Fruit fly (Drosophila melanogaster) whole organism, embryonic: ENCODE data around the gene Sgt1.

Source experiments
- ATbp ChIP-seq: fragments of 200-800 bp; sonication (Bioruptor generic); optimal IDR thresholded peaks from 2 replicates; lab custom pipeline; 2017; ENCODE audit warnings: missing biosample characterization, mild to moderate bottlenecking, missing genetic modification characterization, missing genetic modification reagents
- Asciz ChIP-seq: fragments of 200-800 bp; sonication (Bioruptor generic); optimal IDR thresholded peaks from 2 replicates; lab custom pipeline; 2017; ENCODE audit warnings: missing biosample characterization, mild to moderate bottlenecking, missing genetic modification characterization, missing genetic modification reagents
- CG10366 ChIP-seq: fragments of 200-800 bp; sonication (Bioruptor generic); IDR thresholded peaks from 2 replicates; pipeline ENCODE4 v1.3.6; 2022; ENCODE audit warnings: missing biosample characterization, missing genetic modification characterization
- CG10654 ChIP-seq: fragments of 200-800 bp; sonication (Bioruptor generic); optimal IDR thresholded peaks from 2 replicates; lab custom pipeline; 2016; ENCODE audit warnings: missing biosample characterization, missing genetic modification characterization
- CG12299 ChIP-seq: fragments of 200-800 bp; sonication (Bioruptor generic); optimal IDR thresholded peaks from 2 replicates; lab custom pipeline; 2018; ENCODE audit warnings: missing biosample characterization, mild to moderate bottlenecking, missing genetic modification characterization
- CG12769 ChIP-seq: fragments of 200-800 bp; sonication (Bioruptor generic); optimal IDR thresholded peaks from 2 replicates; lab custom pipeline; 2019; ENCODE audit warnings: missing biosample characterization, mild to moderate bottlenecking, missing genetic modification characterization, moderate library complexity
- CG13123 ChIP-seq: fragments of 200-800 bp; sonication (Bioruptor generic); optimal IDR thresholded peaks from 2 replicates; lab custom pipeline; 2016; ENCODE audit warnings: missing biosample characterization, missing genetic modification characterization
- CG1602 ChIP-seq: fragments of 200-800 bp; sonication (Bioruptor generic); optimal IDR thresholded peaks from 3 replicates; lab custom pipeline; 2016; ENCODE audit warnings: missing biosample characterization, missing genetic modification characterization
- CG16815 ChIP-seq: fragments of 200-800 bp; sonication (Bioruptor generic); optimal IDR thresholded peaks from 3 replicates; lab custom pipeline; 2017; ENCODE audit warnings: missing biosample characterization, mild to moderate bottlenecking, missing genetic modification characterization
- CG2199 ChIP-seq: fragments of 200-800 bp; sonication (Bioruptor generic); IDR thresholded peaks from 3 replicates; pipeline ENCODE4 v1.3.6; 2022; ENCODE audit warnings: missing biosample characterization, missing genetic modification characterization
- CG2678 ChIP-seq: fragments of 200-800 bp; sonication (Bioruptor generic); optimal IDR thresholded peaks from 3 replicates; lab custom pipeline; 2019; ENCODE audit warnings: missing biosample characterization, mild to moderate bottlenecking, missing genetic modification characterization, moderate library complexity
- CG2875 ChIP-seq: fragments of 200-800 bp; sonication (Bioruptor generic); optimal IDR thresholded peaks from 2 replicates; lab custom pipeline; 2017; ENCODE audit warnings: missing biosample characterization, mild to moderate bottlenecking, missing genetic modification characterization, missing genetic modification reagents
- CG32532 ChIP-seq: fragments of 200-800 bp; sonication (Bioruptor generic); IDR thresholded peaks from 2 replicates; pipeline ENCODE4 v1.3.6; 2022; ENCODE audit warnings: missing biosample characterization, missing genetic modification characterization
- CG3847 ChIP-seq: fragments of 200-800 bp; sonication (Bioruptor generic); IDR thresholded peaks from 2 replicates; pipeline ENCODE4 v1.3.6; 2022; ENCODE audit warnings: missing biosample characterization, missing genetic modification characterization
- CG7839 ChIP-seq: fragments of 200-800 bp; sonication (Bioruptor generic); optimal IDR thresholded peaks from 3 replicates; lab custom pipeline; 2018; ENCODE audit warnings: missing biosample characterization, mild to moderate bottlenecking, missing genetic modification characterization, moderate library complexity
- CG8290 ChIP-seq, 3 experiments: fragments of 200-800 bp; sonication (Bioruptor generic); optimal IDR thresholded peaks; 2 replicates each; lab custom pipeline; 2016 to 2019; ENCODE audit warnings: missing biosample characterization in 3 of 3, missing genetic modification characterization in 3 of 3, mild to moderate bottlenecking in 2 of 3, moderate library complexity in 1 of 3
- CG8478 ChIP-seq: fragments of >200 bp; optimal IDR thresholded peaks from 2 replicates; lab custom pipeline; 2018
- CG9876 ChIP-seq: fragments of 200-800 bp; sonication (Bioruptor generic); optimal IDR thresholded peaks from 2 replicates; lab custom pipeline; 2016; ENCODE audit warnings: missing biosample characterization, missing genetic modification characterization
- Dbx ChIP-seq: fragments of 200-800 bp; sonication (Bioruptor generic); IDR thresholded peaks from 3 replicates; pipeline ENCODE4 v1.3.6; 2022; ENCODE audit warnings: missing biosample characterization, missing genetic modification characterization
- Fer3 ChIP-seq: fragments of 200-800 bp; sonication (Bioruptor generic); optimal IDR thresholded peaks from 2 replicates; lab custom pipeline; 2018; ENCODE audit warnings: missing biosample characterization, mild to moderate bottlenecking, missing genetic modification characterization, moderate library complexity
- Hmx ChIP-seq: fragments of 200-800 bp; sonication (Bioruptor generic); optimal IDR thresholded peaks from 2 replicates; lab custom pipeline; 2016; ENCODE audit warnings: missing biosample characterization, missing genetic modification characterization
- MTF-1 ChIP-seq: fragments of 200-800 bp; sonication (Bioruptor generic); optimal IDR thresholded peaks from 2 replicates; lab custom pipeline; 2018; ENCODE audit warnings: missing biosample characterization, mild to moderate bottlenecking, missing genetic modification characterization, borderline replicate concordance
- Mad ChIP-seq: fragments of 200-800 bp; sonication (Bioruptor generic); optimal IDR thresholded peaks from 2 replicates; lab custom pipeline; 2016; ENCODE audit warnings: missing biosample characterization, missing genetic modification characterization
- Mrtf ChIP-seq: fragments of 200-800 bp; sonication (Bioruptor generic); IDR thresholded peaks from 3 replicates; pipeline ENCODE4 v1.3.6; 2022; ENCODE audit warnings: missing biosample characterization, missing genetic modification characterization
- Ravus ChIP-seq: fragments of 200-800 bp; sonication (Bioruptor generic); IDR thresholded peaks from 2 replicates; pipeline ENCODE4 v1.3.6; 2022; ENCODE audit warnings: missing biosample characterization, missing genetic modification characterization
- Sin3A ChIP-seq: fragments of >200 bp; optimal IDR thresholded peaks from 2 replicates; lab custom pipeline; 2018
- Six4 ChIP-seq: fragments of 200-800 bp; sonication (Bioruptor generic); optimal IDR thresholded peaks from 2 replicates; lab custom pipeline; 2016; ENCODE audit warnings: missing biosample characterization, missing genetic modification characterization
- Ssrp ChIP-seq: fragments of 200-800 bp; sonication (Bioruptor generic); optimal IDR thresholded peaks from 2 replicates; lab custom pipeline; 2018; ENCODE audit warnings: missing biosample characterization, mild to moderate bottlenecking, missing genetic modification characterization, moderate library complexity
- Tbp ChIP-seq: fragments of >200 bp; optimal IDR thresholded peaks from 2 replicates; lab custom pipeline; 2018; ENCODE audit warnings: missing biosample characterization, missing genetic modification characterization
- ara ChIP-seq: fragments of 200-800 bp; sonication (Bioruptor generic); IDR thresholded peaks from 2 replicates; pipeline ENCODE4 v1.3.6; 2022; ENCODE audit warnings: missing biosample characterization, missing genetic modification characterization
- br ChIP-seq: fragments of >200 bp; optimal IDR thresholded peaks from 2 replicates; lab custom pipeline; 2017
- cato ChIP-seq: fragments of 200-800 bp; sonication (Bioruptor generic); optimal IDR thresholded peaks from 2 replicates; lab custom pipeline; 2016; ENCODE audit warnings: missing biosample characterization, missing genetic modification characterization, borderline replicate concordance
- ci ChIP-seq: fragments of 200-800 bp; sonication (Bioruptor generic); IDR thresholded peaks from 3 replicates; pipeline ENCODE4 v1.3.6; 2022; ENCODE audit warnings: missing biosample characterization, missing genetic modification characterization
- dmrt99B ChIP-seq: fragments of 200-800 bp; sonication (Bioruptor generic); optimal IDR thresholded peaks from 2 replicates; lab custom pipeline; 2018; ENCODE audit warnings: missing biosample characterization, mild to moderate bottlenecking, missing genetic modification characterization, moderate library complexity
- emc ChIP-seq: fragments of 200-800 bp; sonication (Bioruptor generic); optimal IDR thresholded peaks from 2 replicates; lab custom pipeline; 2016; ENCODE audit warnings: missing biosample characterization, missing genetic modification characterization
- fd96Cb ChIP-seq: fragments of 200-800 bp; sonication (Bioruptor generic); optimal IDR thresholded peaks from 2 replicates; lab custom pipeline; 2018; ENCODE audit warnings: missing biosample characterization, mild to moderate bottlenecking, missing genetic modification characterization, moderate library complexity
- gt ChIP-seq: fragments of 200-800 bp; sonication (Bioruptor generic); IDR thresholded peaks from 2 replicates; pipeline ENCODE4 v1.3.6; 2022; ENCODE audit warnings: missing biosample characterization, missing genetic modification characterization
- h ChIP-seq: fragments of >200 bp; optimal IDR thresholded peaks from 2 replicates; lab custom pipeline; 2017
- her ChIP-seq: fragments of 200-800 bp; sonication (Bioruptor generic); optimal IDR thresholded peaks from 2 replicates; lab custom pipeline; 2016; ENCODE audit warnings: missing biosample characterization, missing genetic modification characterization
- hkb ChIP-seq, 2 experiments: fragments of 200-800 bp in 1 of 2; fragments of >200 bp in 1 of 2; sonication (Bioruptor generic) in 1 of 2; IDR thresholded peaks in 1 of 2; optimal IDR thresholded peaks in 1 of 2; 2 replicates each; pipeline versions ENCODE4 v1.3.6 to Lab custom; 2017 to 2022; ENCODE audit warnings: missing biosample characterization in 1 of 2, missing genetic modification characterization in 1 of 2
- jigr1 ChIP-seq: fragments of 200-800 bp; sonication (Bioruptor generic); IDR thresholded peaks from 3 replicates; pipeline ENCODE4 v1.3.6; 2022; ENCODE audit warnings: missing biosample characterization, missing genetic modification characterization
- maf-S ChIP-seq: fragments of 200-800 bp; sonication (Bioruptor generic); optimal IDR thresholded peaks from 2 replicates; lab custom pipeline; 2016; ENCODE audit warnings: missing biosample characterization, missing genetic modification characterization
- mam ChIP-seq: fragments of 200-800 bp; sonication (Bioruptor generic); optimal IDR thresholded peaks from 3 replicates; lab custom pipeline; 2016; ENCODE audit warnings: missing biosample characterization, missing genetic modification characterization
- odd ChIP-seq: fragments of 200-800 bp; sonication (Bioruptor generic); optimal IDR thresholded peaks from 2 replicates; lab custom pipeline; 2017; ENCODE audit warnings: missing biosample characterization, mild to moderate bottlenecking, missing genetic modification characterization
- pita ChIP-seq: fragments of 200-800 bp; sonication (Bioruptor generic); optimal IDR thresholded peaks from 2 replicates; lab custom pipeline; 2017; ENCODE audit warnings: missing biosample characterization, mild to moderate bottlenecking, missing genetic modification characterization
- salm ChIP-seq: fragments of 200-800 bp; sonication (Bioruptor generic); optimal IDR thresholded peaks from 2 replicates; lab custom pipeline; 2018; ENCODE audit warnings: missing biosample characterization, mild to moderate bottlenecking, missing genetic modification characterization
- sqz ChIP-seq: fragments of 200-800 bp; sonication (Bioruptor generic); optimal IDR thresholded peaks from 3 replicates; lab custom pipeline; 2018; ENCODE audit warnings: missing biosample characterization, mild to moderate bottlenecking, missing genetic modification characterization
- ssp ChIP-seq: fragments of 200-800 bp; sonication (Bioruptor generic); IDR thresholded peaks from 2 replicates; pipeline ENCODE4 v1.3.6; 2022; ENCODE audit warnings: missing biosample characterization, missing genetic modification characterization
- unpg ChIP-seq: fragments of 200-800 bp; sonication (Bioruptor generic); optimal IDR thresholded peaks from 3 replicates; lab custom pipeline; 2018; ENCODE audit warnings: missing biosample characterization, mild to moderate bottlenecking, missing genetic modification characterization, moderate library complexity
- yki ChIP-seq: fragments of >200 bp; optimal IDR thresholded peaks from 3 replicates; lab custom pipeline; 2018

Gene Sgt1

DNA sequence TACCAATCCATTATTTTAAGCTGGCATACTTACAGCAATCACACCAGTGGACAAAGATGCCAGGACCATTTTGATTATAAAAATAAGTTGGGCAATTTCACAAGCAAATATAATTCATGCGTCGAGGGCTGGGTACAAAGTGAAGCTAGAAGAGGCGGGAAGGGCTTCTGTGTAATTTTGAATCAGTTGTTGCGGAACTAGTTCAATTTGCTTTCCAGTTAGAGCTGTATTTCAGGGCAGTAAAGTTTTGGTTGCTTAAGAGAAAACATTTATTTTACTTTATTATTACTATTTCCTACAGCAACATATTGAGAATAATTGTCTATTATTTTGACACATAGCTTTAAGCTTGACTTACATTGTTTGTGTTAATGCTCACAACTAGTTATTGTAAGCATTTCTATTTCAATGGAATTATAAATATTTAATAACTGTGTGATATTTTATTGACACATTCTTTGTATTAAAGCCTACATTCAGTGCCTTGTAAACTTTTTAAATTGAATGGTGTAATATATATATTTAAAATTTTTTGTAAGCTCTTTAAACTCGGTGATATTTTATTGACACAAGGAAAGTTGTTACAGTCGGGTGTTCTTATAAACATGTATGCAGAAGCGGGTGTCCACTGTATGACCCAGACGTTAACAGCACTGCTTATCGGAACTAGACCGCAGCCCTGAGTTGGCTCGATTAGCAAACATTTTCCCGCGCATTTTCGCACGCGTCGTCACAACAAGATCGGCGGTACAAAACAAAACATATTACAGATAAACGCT is 40.6 kb downstream of the Sgt1 start, which contains the start of the genes RPA1 and Mcm2 (continued):
- TF ChIP-seq Mrtf (GFP tag; lab: Robert Waterston, UW): peak; percentile 75; the same call in 1 of the 3 replicates
- TF ChIP-seq jigr1 (GFP tag; lab: Robert Waterston, UW): 0 out of 3 replicates have a peak, but pooled peaks have one; percentile 51
- no peak for TF ChIP-seq Hmx (GFP tag; lab: Kevin White, UChicago)
- TF ChIP-seq ara (GFP tag; lab: Robert Waterston, UW): peak; percentile 56
- TF ChIP-seq ATbp (GFP tag; lab: Kevin White, UChicago): peak; percentile 38
- no peak for TF ChIP-seq hkb (optimal IDR thresholded peaks at IDR 0.05; lab: Kevin White, UChicago)
- TF ChIP-seq hkb (GFP tag; IDR thresholded peaks at IDR 0.05; lab: Robert Waterston, UW): no peak; the same call in 1 of the 2 replicates
- TF ChIP-seq h (lab: Kevin White, UChicago): no peak
- peak; percentile 47 for TF ChIP-seq cato (GFP tag; lab: Kevin White, UChicago)
- peak; percentile 63 for TF ChIP-seq fd96Cb
- no peak for TF ChIP-seq yki (lab: Kevin White, UChicago)
- no peak for TF ChIP-seq her (GFP tag; lab: Kevin White, UChicago)
- peak; percentile 79 for TF ChIP-seq Dbx (GFP tag; lab: Robert Waterston, UW)
- no peak for TF ChIP-seq dmrt99B
- no peak for TF ChIP-seq pita (GFP tag; lab: Kevin White, UChicago)
- TF ChIP-seq Asciz (GFP tag; lab: Kevin White, UChicago): no peak
- no peak for TF ChIP-seq sqz (GFP tag; lab: Kevin White, UChicago)
- no peak for TF ChIP-seq Sin3A (lab: Kevin White, UChicago)
- peak; percentile 81 for TF ChIP-seq CG7839 (tag; lab: Kevin White, UChicago)
- TF ChIP-seq CG2875 (GFP tag; lab: Kevin White, UChicago): peak; percentile 28
- peak; percentile 76; the same call in 1 of the 2 replicates for TF ChIP-seq CG3847 (GFP tag; lab: Robert Waterston, UW)
- TF ChIP-seq br (lab: Kevin White, UChicago): no peak
- TF ChIP-seq CG2678: no peak
- TF ChIP-seq ssp (GFP tag; lab: Robert Waterston, UW): peak; percentile 71
- TF ChIP-seq maf-S (GFP tag; lab: Kevin White, UChicago): peak; percentile 23
- TF ChIP-seq CG8290 (GFP tag; optimal IDR thresholded peaks at IDR 0.05; lab: Kevin White, UChicago): peak; percentile 24
- peak in 1 of 2 experiments; percentile 30 for TF ChIP-seq CG8290 (tag; optimal IDR thresholded peaks at IDR 0.05; lab: Kevin White, UChicago)
- peak; percentile 71 for TF ChIP-seq CG10366 (GFP tag; lab: Robert Waterston, UW)
- TF ChIP-seq Fer3: peak; percentile 68
- TF ChIP-seq CG32532: peak; percentile 89
- peak; percentile 70 for TF ChIP-seq CG10654
- peak; percentile 82 for TF ChIP-seq Ssrp (tag; lab: Kevin White, UChicago)
- TF ChIP-seq CG9876 (GFP tag; lab: Kevin White, UChicago): peak; percentile 17
- peak; percentile 32 for TF ChIP-seq MTF-1 (GFP tag; lab: Kevin White, UChicago)
- TF ChIP-seq CG8478 (lab: Kevin White, UChicago): no peak
- TF ChIP-seq gt (GFP tag; lab: Robert Waterston, UW): no peak
- TF ChIP-seq ci (GFP tag; lab: Robert Waterston, UW): peak; percentile 69
- TF ChIP-seq Tbp (GFP tag; lab: Kevin White, UChicago): no peak
- 0 out of 3 replicates have a peak, but pooled peaks have one; percentile 32 for TF ChIP-seq CG2199 (GFP tag; lab: Robert Waterston, UW)
- peak; percentile 30 for TF ChIP-seq CG12299
- peak; percentile 78 for TF ChIP-seq CG1602 (GFP tag; lab: Kevin White, UChicago)
- TF ChIP-seq odd (GFP tag; lab: Kevin White, UChicago): no peak
- peak; percentile 32 for TF ChIP-seq Mad (GFP tag; lab: Kevin White, UChicago)
- TF ChIP-seq Six4: peak; percentile 66
- TF ChIP-seq Ravus: no peak
- TF ChIP-seq unpg (GFP tag; lab: Kevin White, UChicago): peak; percentile 56
- peak; percentile 89 for TF ChIP-seq CG16815 (GFP tag; lab: Kevin White, UChicago)
- TF ChIP-seq salm (tag; lab: Kevin White, UChicago): peak; percentile 38
- peak; percentile 74 for TF ChIP-seq mam (GFP tag; lab: Kevin White, UChicago)
- no peak for TF ChIP-seq emc (GFP tag; lab: Kevin White, UChicago)
- TF ChIP-seq CG12769 (tag; lab: Kevin White, UChicago): no peak
- TF ChIP-seq CG13123 (GFP tag; lab: Kevin White, UChicago): peak; percentile 20
